Fruit fly (Drosophila melanogaster): ENCODE data around the gene CG31496.
A peak's percentile ranks its signal among the peaks of the same experiment; 100 is the strongest.

The CG31496 gene

dm6 chr3R:7317107-7317506, 27.8 kb upstream of the CG31496 start, which contains the start of gene CG10029:
Gene CG10029 (minus strand): TSS chr3R:7317207.
- TF ChIP-seq Pif1A (GFP tag; optimal IDR thresholded peaks at IDR 0.05) (no peak), fd96Ca (GFP tag; IDR thresholded peaks at IDR 0.05) (no peak)

DNA sequence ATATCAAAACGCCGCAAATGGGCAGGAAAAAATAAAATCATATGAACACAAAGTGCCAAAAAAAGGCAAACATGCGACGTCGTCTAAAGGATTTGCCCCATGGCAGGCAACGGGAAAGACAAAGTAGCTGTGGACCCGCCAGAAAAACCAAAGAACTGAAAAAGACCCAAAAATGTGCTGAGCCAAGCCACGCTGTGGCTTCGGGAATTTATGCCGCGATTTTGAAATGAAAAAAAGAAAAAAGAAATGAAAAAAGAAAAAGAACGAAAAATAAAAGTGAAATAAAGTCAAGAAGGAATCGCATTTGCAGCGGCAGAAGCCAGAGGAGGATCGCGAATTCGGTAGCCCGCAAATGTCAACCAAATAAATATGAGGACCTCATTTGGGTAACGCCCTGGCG, 22.3 kb upstream of the CG31496 start:
- no peak for TF ChIP-seq CG9948 (tag; optimal IDR thresholded peaks at IDR 0.05)
- no peak for TF ChIP-seq CG15710 (tag; optimal IDR thresholded peaks at IDR 0.05)
- TF ChIP-seq CG10348 (GFP tag; IDR thresholded peaks at IDR 0.05): no peak
- TF ChIP-seq Snoo (tag; optimal IDR thresholded peaks at IDR 0.05): no peak
- TF ChIP-seq rn (GFP tag; IDR thresholded peaks at IDR 0.05): no peak
- TF ChIP-seq fd96Ca (GFP tag; IDR thresholded peaks at IDR 0.05): no peak
- TF ChIP-seq Pif1B (GFP tag; optimal IDR thresholded peaks at IDR 0.05): no peak

dm6 chr3R:7326200-7326599, 18.7 kb upstream of the CG31496 start:
- peak; percentile 14 for TF ChIP-seq D1 (tag; optimal IDR thresholded peaks at IDR 0.05)
- TF ChIP-seq CG32121 (GFP tag; IDR thresholded peaks at IDR 0.05): no peak
- TF ChIP-seq CG13204 (GFP tag; optimal IDR thresholded peaks at IDR 0.05): no peak
- TF ChIP-seq rn (GFP tag; IDR thresholded peaks at IDR 0.05): no peak
- TF ChIP-seq CG9948 (tag; optimal IDR thresholded peaks at IDR 0.05): peak; percentile 41
- TF ChIP-seq CG34367 (tag; optimal IDR thresholded peaks at IDR 0.05): peak; percentile 18
- no peak for TF ChIP-seq Ets98B (GFP tag; IDR thresholded peaks at IDR 0.05)
- TF ChIP-seq gl (tag; optimal IDR thresholded peaks at IDR 0.05): no peak
- peak; percentile 37 for TF ChIP-seq CG15710 (tag; optimal IDR thresholded peaks at IDR 0.05)
- TF ChIP-seq CG8159 (tag; optimal IDR thresholded peaks at IDR 0.05): peak; percentile 50
- peak; percentile 24 for TF ChIP-seq Snoo (tag; optimal IDR thresholded peaks at IDR 0.05)
- TF ChIP-seq CG17806 (tag; optimal IDR thresholded peaks at IDR 0.05): no peak
- no peak for TF ChIP-seq Pif1A (GFP tag; optimal IDR thresholded peaks at IDR 0.05)
- no peak for TF ChIP-seq CG12605 (GFP tag; IDR thresholded peaks at IDR 0.05)
- TF ChIP-seq Pif1B (GFP tag; optimal IDR thresholded peaks at IDR 0.05): no peak
- no peak for TF ChIP-seq CG4496 (GFP tag; IDR thresholded peaks at IDR 0.05)
- TF ChIP-seq CG14655 (GFP tag; optimal IDR thresholded peaks at IDR 0.05): peak; percentile 69
- no peak for TF ChIP-seq CG10348 (GFP tag; IDR thresholded peaks at IDR 0.05)
- no peak for TF ChIP-seq fd96Ca (GFP tag; IDR thresholded peaks at IDR 0.05)
- TF ChIP-seq CG8301 (tag; optimal IDR thresholded peaks at IDR 0.05): peak; percentile 48
- no peak for TF ChIP-seq EcR (GFP tag; optimal IDR thresholded peaks at IDR 0.05)

dm6 chr3R:7330695-7331094, 14.2 kb upstream of the CG31496 start:
- no peak for TF ChIP-seq CG13204 (GFP tag; optimal IDR thresholded peaks at IDR 0.05)
- TF ChIP-seq Pif1A (GFP tag; optimal IDR thresholded peaks at IDR 0.05): peak; percentile 10
- TF ChIP-seq fd96Ca (GFP tag; IDR thresholded peaks at IDR 0.05): peak; percentile 58; the same call in 2 of the 3 replicates
- TF ChIP-seq CG8301 (tag; optimal IDR thresholded peaks at IDR 0.05): peak; percentile 63
- no peak for TF ChIP-seq CG34367 (tag; optimal IDR thresholded peaks at IDR 0.05)
- no peak for TF ChIP-seq CG10348 (GFP tag; IDR thresholded peaks at IDR 0.05)
- peak; percentile 68 for TF ChIP-seq Ets98B (GFP tag; IDR thresholded peaks at IDR 0.05)
- no peak for TF ChIP-seq CG9948 (tag; optimal IDR thresholded peaks at IDR 0.05)
- no peak for TF ChIP-seq CG15710 (tag; optimal IDR thresholded peaks at IDR 0.05)
- TF ChIP-seq CG14655 (GFP tag; optimal IDR thresholded peaks at IDR 0.05): peak; percentile 61
- no peak for TF ChIP-seq Pif1B (GFP tag; optimal IDR thresholded peaks at IDR 0.05)
- TF ChIP-seq CG4496 (GFP tag; IDR thresholded peaks at IDR 0.05): peak; percentile 44; the same call in 1 of the 3 replicates
- peak; percentile 72 for TF ChIP-seq CG32121 (GFP tag; IDR thresholded peaks at IDR 0.05)

DNA sequence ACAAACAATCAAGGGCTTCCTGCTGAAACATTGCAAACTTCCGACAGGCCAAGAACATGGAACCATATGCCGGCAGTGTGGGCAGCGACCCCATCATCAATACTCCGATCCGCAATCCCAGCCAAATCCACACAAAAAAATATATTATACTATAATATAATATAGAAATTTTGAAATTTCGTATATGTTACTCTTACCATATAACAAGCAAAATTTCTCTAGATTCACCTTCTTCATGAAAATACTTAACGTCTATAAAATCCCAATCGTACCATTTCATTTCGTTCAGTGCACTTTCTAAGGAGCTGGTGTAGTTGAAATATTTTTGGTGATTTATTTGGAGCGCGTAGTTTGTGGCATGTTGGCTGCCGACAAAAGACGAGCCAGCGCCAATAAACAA, 10.3 kb upstream of the CG31496 start:
- TF ChIP-seq CG4496 (GFP tag; IDR thresholded peaks at IDR 0.05) (no peak), CG15710 (tag; optimal IDR thresholded peaks at IDR 0.05) (no peak), CG17806 (tag; optimal IDR thresholded peaks at IDR 0.05) (no peak), CG34367 (tag; optimal IDR thresholded peaks at IDR 0.05) (no peak), CG12605 (GFP tag; IDR thresholded peaks at IDR 0.05) (no peak), gl (tag; optimal IDR thresholded peaks at IDR 0.05) (no peak), CG14655 (GFP tag; optimal IDR thresholded peaks at IDR 0.05) (no peak), CG8159 (tag; optimal IDR thresholded peaks at IDR 0.05) (no peak), Ets98B (GFP tag; IDR thresholded peaks at IDR 0.05) (no peak), rn (GFP tag; IDR thresholded peaks at IDR 0.05) (no peak)

dm6 chr3R:7336454-7336853, 8.4 kb upstream of the CG31496 start:
- TF ChIP-seq CG8301 (tag; optimal IDR thresholded peaks at IDR 0.05): peak; percentile 3
- TF ChIP-seq CG14655 (GFP tag; optimal IDR thresholded peaks at IDR 0.05): peak; percentile 43
- no peak for TF ChIP-seq CG4496 (GFP tag; IDR thresholded peaks at IDR 0.05)
- TF ChIP-seq rn (GFP tag; IDR thresholded peaks at IDR 0.05): no peak
- no peak for TF ChIP-seq CG12605 (GFP tag; IDR thresholded peaks at IDR 0.05)
- no peak for TF ChIP-seq fd96Ca (GFP tag; IDR thresholded peaks at IDR 0.05)
- TF ChIP-seq CG8159 (tag; optimal IDR thresholded peaks at IDR 0.05): peak; percentile 68
- TF ChIP-seq D1 (tag; optimal IDR thresholded peaks at IDR 0.05): no peak
- TF ChIP-seq CG15710 (tag; optimal IDR thresholded peaks at IDR 0.05): peak; percentile 58
- TF ChIP-seq CG13204 (GFP tag; optimal IDR thresholded peaks at IDR 0.05): no peak
- no peak for TF ChIP-seq CG32121 (GFP tag; IDR thresholded peaks at IDR 0.05)
- no peak for TF ChIP-seq EcR (GFP tag; optimal IDR thresholded peaks at IDR 0.05)
- TF ChIP-seq gl (tag; optimal IDR thresholded peaks at IDR 0.05): no peak
- TF ChIP-seq Snoo (tag; optimal IDR thresholded peaks at IDR 0.05): peak; percentile 4
- peak; percentile 40 for TF ChIP-seq Pif1B (GFP tag; optimal IDR thresholded peaks at IDR 0.05)
- no peak for TF ChIP-seq CG10348 (GFP tag; IDR thresholded peaks at IDR 0.05)
- peak; percentile 54 for TF ChIP-seq CG9948 (tag; optimal IDR thresholded peaks at IDR 0.05)
- TF ChIP-seq CG34367 (tag; optimal IDR thresholded peaks at IDR 0.05): peak; percentile 17
- peak; percentile 16 for TF ChIP-seq Pif1A (GFP tag; optimal IDR thresholded peaks at IDR 0.05)
- peak; percentile 54 for TF ChIP-seq CG17806 (tag; optimal IDR thresholded peaks at IDR 0.05)
- TF ChIP-seq Ets98B (GFP tag; IDR thresholded peaks at IDR 0.05): no peak
